Fruit fly (Drosophila melanogaster) whole organism, embryonic: ENCODE results near the gene eIF3i.

Experiments
- ATbp ChIP-seq: fragments of 200-800 bp; sonication (Bioruptor generic); optimal IDR thresholded peaks from 2 replicates; lab custom pipeline; 2017; ENCODE audit warnings: missing biosample characterization, mild to moderate bottlenecking, missing genetic modification characterization, missing genetic modification reagents
- Bdp1 ChIP-seq: fragments of 200-800 bp; sonication (Bioruptor generic); optimal IDR thresholded peaks from 3 replicates; lab custom pipeline; 2016; ENCODE audit warnings: missing biosample characterization, missing genetic modification characterization
- Blimp-1 ChIP-seq: fragments of 200-800 bp; sonication (Bioruptor generic); optimal IDR thresholded peaks from 3 replicates; lab custom pipeline; 2018; ENCODE audit warnings: missing biosample characterization, missing genetic modification characterization, mild to moderate bottlenecking, moderate library complexity, missing genetic modification reagents
- CG10565 ChIP-seq: fragments of 200-800 bp; sonication (Bioruptor generic); optimal IDR thresholded peaks from 3 replicates; lab custom pipeline; 2016; ENCODE audit warnings: missing biosample characterization, mild to moderate bottlenecking, missing genetic modification characterization
- CG10979 ChIP-seq: fragments of 200-800 bp; sonication (Bioruptor generic); optimal IDR thresholded peaks from 2 replicates; lab custom pipeline; 2018; ENCODE audit warnings: missing biosample characterization, mild to moderate bottlenecking, missing genetic modification characterization, moderate library complexity
- CG12299 ChIP-seq: fragments of 200-800 bp; sonication (Bioruptor generic); optimal IDR thresholded peaks from 2 replicates; lab custom pipeline; 2018; ENCODE audit warnings: missing biosample characterization, mild to moderate bottlenecking, missing genetic modification characterization
- CG12391 ChIP-seq: fragments of 200-800 bp; sonication (Bioruptor generic); optimal IDR thresholded peaks from 3 replicates; lab custom pipeline; 2018; ENCODE audit warnings: missing biosample characterization, mild to moderate bottlenecking, missing genetic modification characterization, moderate library complexity
- CG13624 ChIP-seq: fragments of 200-800 bp; sonication (Bioruptor generic); optimal IDR thresholded peaks from 2 replicates; lab custom pipeline; 2016; ENCODE audit warnings: missing biosample characterization, missing genetic modification characterization
- CG14860 ChIP-seq: fragments of 200-800 bp; sonication (Bioruptor generic); IDR thresholded peaks from 3 replicates; pipeline ENCODE4 v1.3.6; 2022; ENCODE audit warnings: missing biosample characterization, missing genetic modification characterization; ENCODE audit not compliant: partially characterized antibody
- CG1529 ChIP-seq: fragments of 200-800 bp; sonication (Bioruptor generic); optimal IDR thresholded peaks from 3 replicates; lab custom pipeline; 2018; ENCODE audit warnings: missing biosample characterization, missing genetic modification characterization
- CG1647 ChIP-seq: fragments of 200-800 bp; sonication (Bioruptor generic); optimal IDR thresholded peaks from 3 replicates; lab custom pipeline; 2016; ENCODE audit warnings: missing biosample characterization, missing genetic modification characterization
- CG16779 ChIP-seq: fragments of 200-800 bp; sonication (Bioruptor generic); IDR thresholded peaks from 2 replicates; pipeline ENCODE4 v1.3.6; 2022; ENCODE audit warnings: missing biosample characterization, missing genetic modification characterization
- CG18476 ChIP-seq: fragments of 200-800 bp; sonication (Bioruptor generic); optimal IDR thresholded peaks from 2 replicates; lab custom pipeline; 2016; ENCODE audit warnings: missing biosample characterization, mild to moderate bottlenecking, missing genetic modification characterization
- CG18619 ChIP-seq: fragments of 200-800 bp; sonication (Bioruptor generic); optimal IDR thresholded peaks from 3 replicates; lab custom pipeline; 2017; ENCODE audit warnings: missing biosample characterization, mild to moderate bottlenecking, missing genetic modification characterization
- CG32772 ChIP-seq: fragments of 200-800 bp; sonication (Bioruptor generic); IDR thresholded peaks from 2 replicates; pipeline ENCODE4 v1.3.6; 2022; ENCODE audit warnings: missing biosample characterization, missing genetic modification characterization
- CG4282 ChIP-seq: fragments of 200-800 bp; sonication (Bioruptor generic); optimal IDR thresholded peaks from 2 replicates; lab custom pipeline; 2016; ENCODE audit warnings: missing biosample characterization, missing genetic modification characterization
- CG4617 ChIP-seq: fragments of 200-800 bp; sonication (Bioruptor generic); optimal IDR thresholded peaks from 3 replicates; lab custom pipeline; 2016; ENCODE audit warnings: missing biosample characterization, missing genetic modification characterization, borderline replicate concordance
- CG6854 ChIP-seq: fragments of 200-800 bp; sonication (Bioruptor generic); optimal IDR thresholded peaks from 3 replicates; lab custom pipeline; 2017; ENCODE audit warnings: missing biosample characterization, mild to moderate bottlenecking, missing genetic modification characterization
- CG7271 ChIP-seq: fragments of 200-800 bp; sonication (Bioruptor generic); optimal IDR thresholded peaks from 2 replicates; lab custom pipeline; 2018; ENCODE audit warnings: missing biosample characterization, mild to moderate bottlenecking, missing genetic modification characterization, moderate library complexity
- CG9797 ChIP-seq: fragments of 200-800 bp; sonication (Bioruptor generic); optimal IDR thresholded peaks from 3 replicates; lab custom pipeline; 2018; ENCODE audit warnings: missing biosample characterization, mild to moderate bottlenecking, missing genetic modification characterization
- CrebB ChIP-seq: fragments of 200-800 bp; sonication (Bioruptor generic); optimal IDR thresholded peaks from 3 replicates; lab custom pipeline; 2018; ENCODE audit warnings: missing biosample characterization, mild to moderate bottlenecking, missing genetic modification characterization
- Dbx ChIP-seq: fragments of 200-800 bp; sonication (Bioruptor generic); IDR thresholded peaks from 3 replicates; pipeline ENCODE4 v1.3.6; 2022; ENCODE audit warnings: missing biosample characterization, missing genetic modification characterization
- Fer3 ChIP-seq: fragments of 200-800 bp; sonication (Bioruptor generic); optimal IDR thresholded peaks from 2 replicates; lab custom pipeline; 2018; ENCODE audit warnings: missing biosample characterization, mild to moderate bottlenecking, missing genetic modification characterization, moderate library complexity
- MESR4 ChIP-seq: fragments of 200-800 bp; sonication (Bioruptor generic); optimal IDR thresholded peaks from 2 replicates; lab custom pipeline; 2018; ENCODE audit warnings: missing biosample characterization, mild to moderate bottlenecking, missing genetic modification characterization, moderate library complexity
- MTF-1 ChIP-seq: fragments of 200-800 bp; sonication (Bioruptor generic); optimal IDR thresholded peaks from 2 replicates; lab custom pipeline; 2018; ENCODE audit warnings: missing biosample characterization, mild to moderate bottlenecking, missing genetic modification characterization, borderline replicate concordance
- NC2α ChIP-seq: fragments of 200-800 bp; sonication (Bioruptor generic); optimal IDR thresholded peaks from 2 replicates; lab custom pipeline; 2016; ENCODE audit warnings: missing biosample characterization, missing genetic modification characterization
- Oaz ChIP-seq: fragments of 200-800 bp; sonication (Bioruptor generic); IDR thresholded peaks from 2 replicates; pipeline ENCODE4 v1.3.6; 2022; ENCODE audit warnings: missing biosample characterization, missing genetic modification characterization
- Oli ChIP-seq: fragments of 200-800 bp; sonication (Bioruptor generic); optimal IDR thresholded peaks from 2 replicates; lab custom pipeline; 2018; ENCODE audit warnings: missing biosample characterization, mild to moderate bottlenecking, missing genetic modification characterization, moderate library complexity
- PHDP ChIP-seq: fragments of 200-800 bp; sonication (Bioruptor generic); optimal IDR thresholded peaks from 3 replicates; lab custom pipeline; 2018; ENCODE audit warnings: missing biosample characterization, mild to moderate bottlenecking, missing genetic modification characterization, moderate library complexity
- Sox100B ChIP-seq: fragments of 200-800 bp; sonication (Bioruptor generic); optimal IDR thresholded peaks from 3 replicates; lab custom pipeline; 2018; ENCODE audit warnings: missing biosample characterization, mild to moderate bottlenecking, missing genetic modification characterization
- aop ChIP-seq: fragments of 200-800 bp; sonication (Bioruptor generic); IDR thresholded peaks from 2 replicates; pipeline ENCODE4 v1.3.6; 2022; ENCODE audit warnings: missing biosample characterization, missing genetic modification characterization
- ato ChIP-seq: fragments of 200-800 bp; sonication (Bioruptor generic); IDR thresholded peaks from 2 replicates; pipeline ENCODE4 v1.3.6; 2022; ENCODE audit warnings: missing biosample characterization, missing genetic modification characterization; ENCODE audit not compliant: partially characterized antibody
- bsh ChIP-seq, 2 experiments: fragments of 200-800 bp; sonication (Bioruptor generic); optimal IDR thresholded peaks; 2 replicates each; lab custom pipeline; 2017 to 2018; ENCODE audit warnings: mild to moderate bottlenecking in 2 of 2, missing biosample characterization in 2 of 2, missing genetic modification characterization in 2 of 2, moderate library complexity in 1 of 2
- chn ChIP-seq: fragments of 200-800 bp; sonication (Bioruptor generic); optimal IDR thresholded peaks from 2 replicates; lab custom pipeline; 2016; ENCODE audit warnings: missing biosample characterization, missing genetic modification characterization
- da ChIP-seq: fragments of 200-800 bp; sonication (Bioruptor generic); optimal IDR thresholded peaks from 2 replicates; lab custom pipeline; 2016; ENCODE audit warnings: missing biosample characterization, missing genetic modification characterization
- eve ChIP-seq, 2 experiments: fragments of >200 bp; optimal IDR thresholded peaks; 2 replicates each; lab custom pipeline; 2017; ENCODE audit warnings: missing biosample characterization in 2 of 2, missing genetic modification characterization in 2 of 2
- fd64A ChIP-seq: fragments of 200-800 bp; sonication (Bioruptor generic); optimal IDR thresholded peaks from 3 replicates; lab custom pipeline; 2018; ENCODE audit warnings: missing biosample characterization, mild to moderate bottlenecking, missing genetic modification characterization
- gro ChIP-seq: fragments of 200-800 bp; sonication (Bioruptor generic); optimal IDR thresholded peaks from 2 replicates; lab custom pipeline; 2016; ENCODE audit warnings: missing biosample characterization, missing genetic modification characterization
- ham ChIP-seq: fragments of 200-800 bp; sonication (Bioruptor generic); IDR thresholded peaks from 2 replicates; pipeline ENCODE4 v1.3.6; 2022; ENCODE audit warnings: missing biosample characterization, missing genetic modification characterization
- hbn ChIP-seq: fragments of 200-800 bp; sonication (Bioruptor generic); IDR thresholded peaks from 2 replicates; pipeline ENCODE4 v1.3.6; 2022; ENCODE audit warnings: missing biosample characterization, missing genetic modification characterization; ENCODE audit not compliant: partially characterized antibody
- hth ChIP-seq: fragments of >200 bp; optimal IDR thresholded peaks from 2 replicates; lab custom pipeline; 2017; ENCODE audit warnings: inconsistent platforms
- mam ChIP-seq: fragments of 200-800 bp; sonication (Bioruptor generic); optimal IDR thresholded peaks from 3 replicates; lab custom pipeline; 2016; ENCODE audit warnings: missing biosample characterization, missing genetic modification characterization
- mld ChIP-seq: fragments of 200-800 bp; sonication (Bioruptor generic); IDR thresholded peaks from 3 replicates; pipeline ENCODE4 v1.3.6; 2022; ENCODE audit warnings: missing biosample characterization, missing genetic modification characterization; ENCODE audit not compliant: partially characterized antibody
- nmo ChIP-seq: fragments of 200-800 bp; sonication (Bioruptor generic); optimal IDR thresholded peaks from 2 replicates; lab custom pipeline; 2018; ENCODE audit warnings: missing biosample characterization, mild to moderate bottlenecking, missing genetic modification characterization, moderate library complexity
- oc ChIP-seq: fragments of 200-800 bp; sonication (Bioruptor generic); optimal IDR thresholded peaks from 2 replicates; lab custom pipeline; 2018; ENCODE audit warnings: missing biosample characterization, mild to moderate bottlenecking, missing genetic modification characterization, moderate library complexity
- phol ChIP-seq: fragments of 200-800 bp; sonication (Bioruptor generic); optimal IDR thresholded peaks from 3 replicates; lab custom pipeline; 2018; ENCODE audit warnings: missing biosample characterization, mild to moderate bottlenecking, missing genetic modification characterization, moderate library complexity
- slbo ChIP-seq: fragments of 200-800 bp; sonication (Bioruptor generic); IDR thresholded peaks from 2 replicates; pipeline ENCODE4 v1.3.6; 2022; ENCODE audit warnings: missing biosample characterization, missing genetic modification characterization
- sna ChIP-seq: fragments of 200-800 bp; sonication (Bioruptor generic); IDR thresholded peaks from 2 replicates; pipeline ENCODE4 v1.3.6; 2022; ENCODE audit warnings: missing biosample characterization, missing genetic modification characterization; ENCODE audit not compliant: partially characterized antibody
- tap ChIP-seq: fragments of 200-800 bp; optimal IDR thresholded peaks from 3 replicates; lab custom pipeline; 2019; ENCODE audit warnings: missing biosample characterization, mild to moderate bottlenecking, missing genetic modification characterization, moderate library complexity
- usp ChIP-seq: fragments of >200 bp; optimal IDR thresholded peaks from 2 replicates; lab custom pipeline; 2017; ENCODE audit warnings: missing biosample characterization, missing genetic modification characterization
- wek ChIP-seq: fragments of 200-800 bp; sonication (Bioruptor generic); optimal IDR thresholded peaks from 3 replicates; lab custom pipeline; 2018; ENCODE audit warnings: missing biosample characterization, mild to moderate bottlenecking, missing genetic modification characterization, moderate library complexity

eIF3i gene

DNA sequence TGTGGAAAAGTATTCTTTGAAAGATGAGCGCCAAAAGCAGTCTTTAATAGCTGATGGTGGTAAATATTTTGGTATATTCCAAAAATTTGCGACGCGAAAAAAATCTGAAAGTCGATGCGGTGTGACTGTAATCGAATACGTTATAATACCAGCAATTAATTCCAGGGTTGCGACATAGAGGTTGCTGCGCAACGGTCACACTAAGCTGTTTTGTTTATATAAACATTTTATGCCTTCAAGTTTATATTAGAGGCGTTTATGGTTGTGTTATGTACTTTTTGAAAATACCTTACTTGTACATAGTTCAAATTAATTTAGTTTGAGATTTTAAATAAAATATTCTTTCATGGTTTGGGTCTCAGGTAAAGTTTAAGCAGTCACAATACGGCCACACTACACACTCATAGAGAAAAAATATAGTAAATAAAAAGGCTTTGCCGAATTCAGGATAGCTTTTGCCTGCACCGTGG is 3.8 kb upstream of the eIF3i start, which contains the start of gene CG14043 (continued):
- no peak for TF ChIP-seq NC2α (GFP tag; lab: Kevin White, UChicago)
- peak; percentile 38; the same call in 1 of the 2 replicates for TF ChIP-seq hbn (GFP tag; lab: Robert Waterston, UW)
- TF ChIP-seq Fer3 = no peak
- TF ChIP-seq CG4282 (GFP tag; lab: Kevin White, UChicago) = no peak
- no peak for TF ChIP-seq CG10979 (tag; lab: Kevin White, UChicago)
- TF ChIP-seq wek (GFP tag; lab: Kevin White, UChicago) = no peak
- TF ChIP-seq CG1529 (GFP tag; lab: Kevin White, UChicago) = no peak
- TF ChIP-seq CG16779 (GFP tag; lab: Robert Waterston, UW) = no peak
- no peak for TF ChIP-seq ATbp
- TF ChIP-seq mam = peak; percentile 36
- no peak for TF ChIP-seq Blimp-1 (GFP tag; lab: Kevin White, UChicago)
- peak; percentile 74 for TF ChIP-seq CG12391 (tag; lab: Kevin White, UChicago)
- TF ChIP-seq CG18619 (GFP tag; lab: Kevin White, UChicago) = no peak
- no peak for TF ChIP-seq ham (GFP tag; lab: Robert Waterston, UW)
- peak; percentile 4 for TF ChIP-seq gro (GFP tag; lab: Kevin White, UChicago)
- TF ChIP-seq MTF-1 (GFP tag; lab: Kevin White, UChicago) = no peak
- no peak for TF ChIP-seq aop (GFP tag; lab: Robert Waterston, UW)
- TF ChIP-seq MESR4 (GFP tag; lab: Kevin White, UChicago) = peak; percentile 31
- no peak for TF ChIP-seq Sox100B (GFP tag; lab: Kevin White, UChicago)
- TF ChIP-seq chn (GFP tag; lab: Kevin White, UChicago) = peak; percentile 37
- TF ChIP-seq PHDP (tag; lab: Kevin White, UChicago) = no peak
- no peak for TF ChIP-seq CG10565 (GFP tag; lab: Kevin White, UChicago)
- TF ChIP-seq CG9797 (GFP tag; lab: Kevin White, UChicago) = peak; percentile 99
- no peak for TF ChIP-seq bsh (GFP tag; optimal IDR thresholded peaks at IDR 0.05; lab: Kevin White, UChicago)
- no peak for TF ChIP-seq CG6854 (GFP tag; lab: Kevin White, UChicago)
- no peak for TF ChIP-seq ato (GFP tag; lab: Robert Waterston, UW)
- peak; percentile 80 for TF ChIP-seq nmo (GFP tag; lab: Kevin White, UChicago)
- no peak for TF ChIP-seq Oli
- peak; percentile 54 for TF ChIP-seq CG13624 (GFP tag; lab: Kevin White, UChicago)
- no peak for TF ChIP-seq CG32772
- no peak for TF ChIP-seq hth
- TF ChIP-seq Dbx (GFP tag; lab: Robert Waterston, UW) = no peak
- TF ChIP-seq CG4617 = peak; percentile 92
- peak; percentile 29 for TF ChIP-seq CG1647 (GFP tag; lab: Kevin White, UChicago)
- TF ChIP-seq phol (tag; lab: Kevin White, UChicago) = peak; percentile 72
- TF ChIP-seq tap (tag; lab: Kevin White, UChicago) = no peak
- no peak for TF ChIP-seq oc
- TF ChIP-seq Bdp1 (GFP tag; lab: Kevin White, UChicago) = no peak
- no peak for TF ChIP-seq usp (GFP tag; lab: Kevin White, UChicago)
- no peak for TF ChIP-seq Oaz (GFP tag; lab: Robert Waterston, UW)
- TF ChIP-seq sna (GFP tag; lab: Robert Waterston, UW) = no peak
- no peak for TF ChIP-seq CG14860 (GFP tag; lab: Robert Waterston, UW)
- no peak for TF ChIP-seq CrebB (tag; lab: Kevin White, UChicago)
- TF ChIP-seq da (GFP tag; lab: Kevin White, UChicago) = no peak
- TF ChIP-seq slbo (GFP tag; lab: Robert Waterston, UW) = peak; percentile 59
- TF ChIP-seq mld (GFP tag; lab: Robert Waterston, UW) = no peak
- TF ChIP-seq CG7271 (tag; lab: Kevin White, UChicago) = no peak
- TF ChIP-seq CG18476 (GFP tag; lab: Kevin White, UChicago) = no peak
- TF ChIP-seq fd64A (GFP tag; lab: Kevin White, UChicago) = no peak
- no peak for TF ChIP-seq eve (GFP tag; optimal IDR thresholded peaks at IDR 0.05; lab: Kevin White, UChicago)
- TF ChIP-seq CG12299 = no peak
